Worm (Caenorhabditis elegans): ENCODE data around the gene nhr-184.

ce11 chrV:2235848-2236247 lies 21.6 kb upstream of the nhr-184 start, which contains the start of gene cyp-33C4:
- TF ChIP-seq egl-27 (tag; optimal IDR thresholded peaks at IDR 0.05) (no peak), fkh-10 (GFP tag; optimal IDR thresholded peaks at IDR 0.05) (no peak)
